Fruit fly (Drosophila melanogaster): ENCODE measurements around the gene CG14369.

DNA sequence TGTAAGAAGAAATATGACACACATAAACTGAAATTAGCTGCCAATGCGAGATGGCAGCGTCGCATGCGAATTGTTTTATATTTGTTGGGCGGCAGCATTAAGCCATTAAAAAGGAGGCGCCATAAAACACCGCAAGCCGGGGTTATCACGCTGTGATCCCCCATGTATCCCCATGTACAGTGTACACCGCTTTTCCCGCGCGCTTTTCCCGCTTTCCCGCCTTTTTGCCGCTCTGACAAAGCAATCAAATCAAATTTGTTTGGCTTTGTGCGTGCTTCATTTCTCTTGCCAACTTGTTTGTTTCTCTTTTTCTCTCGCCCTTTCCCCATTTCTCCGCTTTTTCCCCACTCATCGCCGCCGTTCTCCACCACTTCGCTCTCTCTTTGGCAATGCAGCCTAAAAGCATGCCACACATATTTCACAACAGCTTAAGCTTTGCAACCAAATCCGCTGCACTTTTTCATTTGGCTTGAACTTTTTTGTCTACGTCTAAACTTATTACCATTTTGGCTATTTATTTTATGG, 38.5 kb downstream of the CG14369 start:
- TF ChIP-seq CG10631 (GFP tag; optimal IDR thresholded peaks at IDR 0.05) (no peak), dac (GFP tag; optimal IDR thresholded peaks at IDR 0.05) (no peak), Sox102F (GFP tag; optimal IDR thresholded peaks at IDR 0.05) (no peak), CG7368 (GFP tag; optimal IDR thresholded peaks at IDR 0.05) (no peak), esn (GFP tag; optimal IDR thresholded peaks at IDR 0.05) (no peak)
